Worm (Caenorhabditis elegans) whole organism, early embryonic: ENCODE results near the gene clec-80.
"Not testable (repeated sequence)": the region's sequence is repeated elsewhere in the genome, so short reads cannot be mapped to it uniquely, and the experiment has no call there.

Experiments used
- B0310.2 ChIP-seq: sonication (generic microtip); optimal IDR thresholded peaks from 2 replicates; lab custom pipeline; 2016; ENCODE audit warnings: mild to moderate bottlenecking, missing genetic modification characterization, missing compliant biosample characterization
- F13C5.2 ChIP-seq: sonication (generic microtip); optimal IDR thresholded peaks from 2 replicates; lab custom pipeline; 2017; ENCODE audit warnings: mild to moderate bottlenecking, missing genetic modification characterization, inconsistent platforms, missing compliant biosample characterization
- ama-1 ChIP-seq: fragments of 150-350 bp; optimal IDR thresholded peaks from 2 replicates; lab custom pipeline; 2014
- ceh-13 ChIP-seq: fragments of 200-800 bp; sonication (Bioruptor generic); optimal IDR thresholded peaks from 2 replicates; lab custom pipeline; 2018; ENCODE audit warnings: mild to moderate bottlenecking, missing genetic modification characterization, missing compliant biosample characterization
- ceh-36 ChIP-seq: sonication (generic microtip); optimal IDR thresholded peaks from 2 replicates; lab custom pipeline; 2016; ENCODE audit warnings: missing genetic modification characterization, inconsistent platforms, missing compliant biosample characterization
- ets-7 ChIP-seq: sonication (generic microtip); optimal IDR thresholded peaks from 2 replicates; lab custom pipeline; 2016; ENCODE audit warnings: missing genotype, missing genetic modification characterization, missing compliant biosample characterization
- hmbx-1 ChIP-seq: sonication (generic microtip); optimal IDR thresholded peaks from 2 replicates; lab custom pipeline; 2016; ENCODE audit warnings: mild to moderate bottlenecking, missing genetic modification characterization, missing compliant biosample characterization
- hnd-1 ChIP-seq: sonication (generic microtip); optimal IDR thresholded peaks from 2 replicates; lab custom pipeline; 2016; ENCODE audit warnings: missing genetic modification characterization, missing compliant biosample characterization
- scrt-1 ChIP-seq: fragments of 200-800 bp; sonication (Bioruptor generic); IDR thresholded peaks from 2 replicates; pipeline ENCODE4 v1.3.6; 2022; ENCODE audit warnings: missing genetic modification characterization, missing compliant biosample characterization
- tbx-11 ChIP-seq: fragments of 200-800 bp; sonication (Bioruptor generic); IDR thresholded peaks from 2 replicates; pipeline ENCODE4 v1.3.6; 2022; ENCODE audit warnings: missing genetic modification characterization, missing compliant biosample characterization
- tbx-37 ChIP-seq: fragments of 200-800 bp; sonication (Bioruptor generic); conservative IDR thresholded peaks from 2 replicates; pipeline ENCODE4 v1.3.6; 2022; ENCODE audit warnings: missing genetic modification reagents, missing genetic modification characterization, missing compliant biosample characterization
- tra-4 ChIP-seq: sonication (generic microtip); optimal IDR thresholded peaks from 2 replicates; lab custom pipeline; 2017; ENCODE audit warnings: missing genetic modification characterization, missing compliant biosample characterization

DNA sequence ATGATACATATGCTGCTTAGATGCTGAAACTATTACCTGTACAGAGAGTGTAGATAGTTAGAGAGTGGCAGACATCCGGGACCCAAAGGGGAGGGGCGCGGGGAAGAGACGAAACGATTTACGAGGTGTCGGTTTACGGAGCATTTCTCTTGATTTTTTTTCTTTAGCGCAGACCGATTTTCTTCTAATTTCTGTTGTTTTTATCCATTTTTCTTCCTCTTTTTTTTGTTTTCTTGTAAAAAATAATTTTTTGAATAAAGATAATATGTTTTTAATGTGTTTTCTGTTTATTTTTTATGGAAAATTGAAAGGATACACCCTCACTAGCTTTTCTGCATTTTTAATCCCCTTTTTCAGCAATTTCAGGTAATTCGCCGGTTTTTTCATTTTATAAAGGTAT lies 45.7 kb upstream of the clec-80 start, which contains the start of gene Y54G2A.72:
- not testable (repeated sequence) for TF ChIP-seq F13C5.2 (tag; lab: Kevin White, UChicago); hmbx-1 (tag; lab: Kevin White, UChicago); hnd-1 (tag; lab: Kevin White, UChicago); tbx-11; ets-7 (tag; lab: Kevin White, UChicago); tbx-37 (GFP tag; lab: Robert Waterston, UW); ceh-36; scrt-1 (GFP tag; lab: Robert Waterston, UW); B0310.2 (tag; lab: Kevin White, UChicago); tra-4; ama-1 (lab: Kevin White, UChicago); ceh-13
